Worm (Caenorhabditis elegans) whole organism, young adult: Measurements from ENCODE around the gene drd-1.

Experiments used
- F39B2.1 ChIP-seq: fragments of 200-800 bp; sonication (Bioruptor generic); IDR thresholded peaks from 2 replicates; pipeline ENCODE4 v1.3.6; 2022; ENCODE audit warnings: missing genetic modification reagents, missing genetic modification characterization, missing compliant biosample characterization
- F52B5.7 ChIP-seq: sonication (generic microtip); optimal IDR thresholded peaks from 2 replicates; lab custom pipeline; 2016; ENCODE audit warnings: mild to moderate bottlenecking, missing genetic modification characterization, missing compliant biosample characterization
- gei-17 ChIP-seq: fragments of 200-800 bp; sonication (Bioruptor generic); optimal IDR thresholded peaks from 2 replicates; lab custom pipeline; 2018; ENCODE audit warnings: mild to moderate bottlenecking, missing genetic modification characterization, missing compliant biosample characterization
- lin-35 ChIP-seq, 3 experiments: fragments of 150-350 bp in 2 of 3; sonication (generic microtip) in 1 of 3; optimal IDR thresholded peaks; 2 replicates each; lab custom pipeline; 2014 to 2018; ENCODE audit warnings: missing biosample characterization in 3 of 3, missing genetic modification characterization in 3 of 3, missing genetic modification reagents in 3 of 3
- tbx-9 ChIP-seq: sonication (generic microtip); optimal IDR thresholded peaks from 2 replicates; lab custom pipeline; 2016; ENCODE audit warnings: borderline replicate concordance, missing genetic modification characterization, inconsistent platforms, missing compliant biosample characterization
- zfh-2 ChIP-seq: fragments of 200-800 bp; sonication (Bioruptor generic); conservative IDR thresholded peaks from 2 replicates; pipeline ENCODE4 v1.3.6; 2022; ENCODE audit warnings: missing genetic modification reagents, missing genetic modification characterization, missing compliant biosample characterization

ce11 chrII:8420775-8421388, 33.0 kb downstream of the drd-1 start:
- TF ChIP-seq zfh-2 (no peak), lin-35 (GFP tag; optimal IDR thresholded peaks at IDR 0.05; lab: Kevin White, UChicago) (no peak), F52B5.7 (tag; lab: Kevin White, UChicago) (no peak), tbx-9 (tag; lab: Kevin White, UChicago) (no peak), gei-17 (GFP tag; lab: Kevin White, UChicago) (no peak), F39B2.1 (GFP tag; lab: Robert Waterston, UW) (no peak)
